1 fruit fly cellular context compared by ENCODE assay signal in genomic region chr3R:14277894-14278522, dm6.
TF ChIP-seq lines count a peak whose summit lies in the region.

No protein-coding gene starts in this region.

TF ChIP-seq in whole organism, embryonic, 481 proteins besides CTCF, POLR2A, EP300 and RAD21 (continued from another document and continues in another):
- no peak for TF ChIP-seq sima (GFP tag; optimal IDR thresholded peaks at IDR 0.05; lab: Kevin White, UChicago)
- TF ChIP-seq CG32532 (GFP tag; IDR thresholded peaks at IDR 0.05; lab: Robert Waterston, UW) = peak; percentile 85
- TF ChIP-seq unpg (GFP tag; optimal IDR thresholded peaks at IDR 0.05; lab: Kevin White, UChicago) = no peak
- no peak for TF ChIP-seq C15 (GFP tag; IDR thresholded peaks at IDR 0.05; lab: Robert Waterston, UW)
- TF ChIP-seq CG11093 (GFP tag; IDR thresholded peaks at IDR 0.05; lab: Robert Waterston, UW) = peak; percentile 77
- peak; percentile 91 for TF ChIP-seq lab (GFP tag; optimal IDR thresholded peaks at IDR 0.05; lab: Kevin White, UChicago)
- TF ChIP-seq tio (GFP tag; optimal IDR thresholded peaks at IDR 0.05; lab: Kevin White, UChicago) = no peak
- TF ChIP-seq Sry-β (GFP tag; optimal IDR thresholded peaks at IDR 0.05; lab: Kevin White, UChicago) = no peak
- no peak for TF ChIP-seq CG2889 (GFP tag; IDR thresholded peaks at IDR 0.05; lab: Robert Waterston, UW)
- TF ChIP-seq CG12659 (GFP tag; optimal IDR thresholded peaks at IDR 0.05; lab: Kevin White, UChicago) = peak; percentile 65
- TF ChIP-seq D19B (GFP tag; optimal IDR thresholded peaks at IDR 0.05; lab: Kevin White, UChicago) = no peak
- no peak for TF ChIP-seq Jarid2 (GFP tag; optimal IDR thresholded peaks at IDR 0.05; lab: Kevin White, UChicago)
- TF ChIP-seq Dip2 (GFP tag; IDR thresholded peaks at IDR 0.05; lab: Robert Waterston, UW) = no peak
- TF ChIP-seq HLHmδ (GFP tag; optimal IDR thresholded peaks at IDR 0.05; lab: Kevin White, UChicago) = no peak
- peak; percentile 86 for TF ChIP-seq CG14710 (tag; optimal IDR thresholded peaks at IDR 0.05; lab: Kevin White, UChicago)
- TF ChIP-seq sob (GFP tag; IDR thresholded peaks at IDR 0.05; lab: Robert Waterston, UW) = peak; percentile 84
- no peak for TF ChIP-seq Fer3 (tag; optimal IDR thresholded peaks at IDR 0.05; lab: Kevin White, UChicago)
- TF ChIP-seq CG3726 (GFP tag; IDR thresholded peaks at IDR 0.05; lab: Robert Waterston, UW) = no peak
- no peak for TF ChIP-seq CG15269 (tag; optimal IDR thresholded peaks at IDR 0.05; lab: Kevin White, UChicago)
- peak; percentile 93 for TF ChIP-seq CG4404 (GFP tag; IDR thresholded peaks at IDR 0.05; lab: Robert Waterston, UW)
- TF ChIP-seq CG3281 (GFP tag; optimal IDR thresholded peaks at IDR 0.05; lab: Kevin White, UChicago) = no peak
- TF ChIP-seq CG1832 (GFP tag; optimal IDR thresholded peaks at IDR 0.05; lab: Kevin White, UChicago) = peak; percentile 2
- no peak for TF ChIP-seq rib (GFP tag; IDR thresholded peaks at IDR 0.05; lab: Robert Waterston, UW)
- TF ChIP-seq chif (GFP tag; optimal IDR thresholded peaks at IDR 0.05; lab: Kevin White, UChicago) = peak; percentile 18 to 40
- TF ChIP-seq ro (GFP tag; IDR thresholded peaks at IDR 0.05; lab: Robert Waterston, UW) = 0 out of 2 replicates have a peak, but pooled peaks have one; percentile 12
- TF ChIP-seq CG15011 (GFP tag; optimal IDR thresholded peaks at IDR 0.05; lab: Kevin White, UChicago) = peak; percentile 66
- no peak for TF ChIP-seq CG7987 (GFP tag; optimal IDR thresholded peaks at IDR 0.05; lab: Kevin White, UChicago)
- peak; percentile 67 for TF ChIP-seq Rfx (GFP tag; IDR thresholded peaks at IDR 0.05; lab: Robert Waterston, UW)
- TF ChIP-seq mld (GFP tag; IDR thresholded peaks at IDR 0.05; lab: Robert Waterston, UW; ENCODE audit: partially characterized antibody) = no peak
- TF ChIP-seq E2f1 (GFP tag; IDR thresholded peaks at IDR 0.05; lab: Robert Waterston, UW) = peak; percentile 71
- no peak for TF ChIP-seq lov (optimal IDR thresholded peaks at IDR 0.05; lab: Kevin White, UChicago)
- peak; percentile 64; the same call in 1 of the 3 replicates for TF ChIP-seq lov (GFP tag; IDR thresholded peaks at IDR 0.05; lab: Robert Waterston, UW)
- TF ChIP-seq CG17612 (GFP tag; IDR thresholded peaks at IDR 0.05; lab: Robert Waterston, UW) = 0 out of 2 replicates have a peak, but pooled peaks have one; percentile 40
- no peak for TF ChIP-seq btn (GFP tag; optimal IDR thresholded peaks at IDR 0.05; lab: Kevin White, UChicago)
- TF ChIP-seq Dek (tag; optimal IDR thresholded peaks at IDR 0.05; lab: Kevin White, UChicago) = peak; percentile 67
- TF ChIP-seq CG14965 (GFP tag; optimal IDR thresholded peaks at IDR 0.05; lab: Kevin White, UChicago; ENCODE audit: borderline replicate concordance) = no peak
- TF ChIP-seq CG8359 (GFP tag; optimal IDR thresholded peaks at IDR 0.05; lab: Kevin White, UChicago; ENCODE audit: borderline replicate concordance) = peak; percentile 57
- TF ChIP-seq CG2875 (GFP tag; optimal IDR thresholded peaks at IDR 0.05; lab: Kevin White, UChicago) = peak; percentile 61
- TF ChIP-seq CG3065 (GFP tag; optimal IDR thresholded peaks at IDR 0.05; lab: Kevin White, UChicago) = peak; percentile 50
- TF ChIP-seq Rx (GFP tag; IDR thresholded peaks at IDR 0.05; lab: Robert Waterston, UW) = 0 out of 2 replicates have a peak, but pooled peaks have one; percentile 6
- TF ChIP-seq chm (GFP tag; IDR thresholded peaks at IDR 0.05; lab: Robert Waterston, UW) = peak; percentile 83
- TF ChIP-seq CG16815 (GFP tag; optimal IDR thresholded peaks at IDR 0.05; lab: Kevin White, UChicago) = peak; percentile 82
- TF ChIP-seq Ssrp (tag; optimal IDR thresholded peaks at IDR 0.05; lab: Kevin White, UChicago) = peak; percentile 35
- TF ChIP-seq CG14441 (GFP tag; IDR thresholded peaks at IDR 0.05; lab: Robert Waterston, UW) = peak; percentile 69
- TF ChIP-seq Max (GFP tag; optimal IDR thresholded peaks at IDR 0.05; lab: Kevin White, UChicago) = peak; percentile 60
- peak in 1 of 2 experiments; percentile 36 for TF ChIP-seq eve (GFP tag; optimal IDR thresholded peaks at IDR 0.05; lab: Kevin White, UChicago)
- no peak for TF ChIP-seq CG7786 (GFP tag; optimal IDR thresholded peaks at IDR 0.05; lab: Kevin White, UChicago)
- peak; percentile 74 for TF ChIP-seq CG9215 (GFP tag; IDR thresholded peaks at IDR 0.05; lab: Robert Waterston, UW)
- peak; percentile 38 for TF ChIP-seq YL-1 (GFP tag; optimal IDR thresholded peaks at IDR 0.05; lab: Kevin White, UChicago)
- TF ChIP-seq CG3407 (GFP tag; optimal IDR thresholded peaks at IDR 0.05; lab: Kevin White, UChicago) = no peak
- TF ChIP-seq Asciz (GFP tag; optimal IDR thresholded peaks at IDR 0.05; lab: Kevin White, UChicago) = no peak
- TF ChIP-seq prd (optimal IDR thresholded peaks at IDR 0.05; lab: Kevin White, UChicago) = no peak
- peak; percentile 95 for TF ChIP-seq prd (GFP tag; IDR thresholded peaks at IDR 0.05; lab: Robert Waterston, UW)
- no peak for TF ChIP-seq CG33213 (GFP tag; optimal IDR thresholded peaks at IDR 0.05; lab: Kevin White, UChicago)
- peak; percentile 68 for TF ChIP-seq Awh (GFP tag; IDR thresholded peaks at IDR 0.05; lab: Robert Waterston, UW)
- peak; percentile 91 for TF ChIP-seq CG7556 (GFP tag; optimal IDR thresholded peaks at IDR 0.05; lab: Kevin White, UChicago)
- TF ChIP-seq pzg (GFP tag; optimal IDR thresholded peaks at IDR 0.05; lab: Kevin White, UChicago) = no peak
- no peak for TF ChIP-seq CG4282 (GFP tag; optimal IDR thresholded peaks at IDR 0.05; lab: Kevin White, UChicago)
- TF ChIP-seq maf-S (GFP tag; optimal IDR thresholded peaks at IDR 0.05; lab: Kevin White, UChicago) = no peak
- TF ChIP-seq fd64A (GFP tag; optimal IDR thresholded peaks at IDR 0.05; lab: Kevin White, UChicago) = no peak
- TF ChIP-seq Ptx1 (GFP tag; IDR thresholded peaks at IDR 0.05; lab: Robert Waterston, UW) = peak; percentile 77
- TF ChIP-seq Kr (GFP tag; optimal IDR thresholded peaks at IDR 0.05; lab: Kevin White, UChicago) = peak; percentile 79
- TF ChIP-seq CG9797 (GFP tag; optimal IDR thresholded peaks at IDR 0.05; lab: Kevin White, UChicago) = peak; percentile 3
- TF ChIP-seq seq (GFP tag; IDR thresholded peaks at IDR 0.05; lab: Robert Waterston, UW) = peak; percentile 77
- peak; percentile 41 for TF ChIP-seq run (tag; optimal IDR thresholded peaks at IDR 0.05; lab: Kevin White, UChicago)
- peak; percentile 80 for TF ChIP-seq H15 (GFP tag; IDR thresholded peaks at IDR 0.05; lab: Robert Waterston, UW)
- TF ChIP-seq Doc2 (GFP tag; IDR thresholded peaks at IDR 0.05; lab: Robert Waterston, UW) = no peak
- peak; percentile 93 for TF ChIP-seq CG10979 (tag; optimal IDR thresholded peaks at IDR 0.05; lab: Kevin White, UChicago)
- no peak for TF ChIP-seq exex (tag; optimal IDR thresholded peaks at IDR 0.05; lab: Kevin White, UChicago)
- peak; percentile 32 for TF ChIP-seq ems (GFP tag; optimal IDR thresholded peaks at IDR 0.05; lab: Kevin White, UChicago)
- peak; percentile 68 for TF ChIP-seq gsb (GFP tag; IDR thresholded peaks at IDR 0.05; lab: Robert Waterston, UW)
- TF ChIP-seq dmrt11E (tag; optimal IDR thresholded peaks at IDR 0.05; lab: Kevin White, UChicago) = peak; percentile 91
- peak; percentile 81 for TF ChIP-seq phol (tag; optimal IDR thresholded peaks at IDR 0.05; lab: Kevin White, UChicago)
- no peak for TF ChIP-seq Hr78 (GFP tag; optimal IDR thresholded peaks at IDR 0.05; lab: Kevin White, UChicago)
- TF ChIP-seq NC2α (GFP tag; optimal IDR thresholded peaks at IDR 0.05; lab: Kevin White, UChicago) = no peak
- TF ChIP-seq ab (GFP tag; optimal IDR thresholded peaks at IDR 0.05; lab: Kevin White, UChicago) = no peak
- peak; percentile 47 for TF ChIP-seq CG5245 (GFP tag; optimal IDR thresholded peaks at IDR 0.05; lab: Kevin White, UChicago)
- TF ChIP-seq CG34422 (GFP tag; IDR thresholded peaks at IDR 0.05; lab: Robert Waterston, UW) = peak; percentile 74; the same call in 2 of the 3 replicates
- TF ChIP-seq H2.0 (GFP tag; IDR thresholded peaks at IDR 0.05; lab: Robert Waterston, UW) = peak; percentile 81
- peak; percentile 81 for TF ChIP-seq onecut (GFP tag; IDR thresholded peaks at IDR 0.05; lab: Robert Waterston, UW)
- 0 out of 2 replicates have a peak, but pooled peaks have one; percentile 50 for TF ChIP-seq sens-2 (GFP tag; IDR thresholded peaks at IDR 0.05; lab: Robert Waterston, UW)
- TF ChIP-seq dan (GFP tag; IDR thresholded peaks at IDR 0.05; lab: Robert Waterston, UW) = peak; percentile 43; the same call in 1 of the 2 replicates
- TF ChIP-seq zfh2 (GFP tag; optimal IDR thresholded peaks at IDR 0.05; lab: Kevin White, UChicago) = peak; percentile 9
- TF ChIP-seq nmo (GFP tag; optimal IDR thresholded peaks at IDR 0.05; lab: Kevin White, UChicago) = peak; percentile 75
- TF ChIP-seq CG17361 (GFP tag; IDR thresholded peaks at IDR 0.05; lab: Robert Waterston, UW) = peak; percentile 87
- TF ChIP-seq CG11695 (GFP tag; IDR thresholded peaks at IDR 0.05; lab: Robert Waterston, UW) = peak; percentile 89
- TF ChIP-seq crc (GFP tag; optimal IDR thresholded peaks at IDR 0.05; lab: Kevin White, UChicago) = no peak
- TF ChIP-seq Optix (GFP tag; IDR thresholded peaks at IDR 0.05; lab: Robert Waterston, UW) = peak; percentile 54; the same call in 2 of the 3 replicates
- TF ChIP-seq CG8388 (GFP tag; optimal IDR thresholded peaks at IDR 0.05; lab: Kevin White, UChicago) = peak; percentile 72
- TF ChIP-seq jumu (GFP tag; optimal IDR thresholded peaks at IDR 0.05; lab: Kevin White, UChicago) = no peak
- TF ChIP-seq Hr51 (GFP tag; optimal IDR thresholded peaks at IDR 0.05; lab: Kevin White, UChicago) = peak in 1 of 2 experiments; percentile 79
- TF ChIP-seq D (optimal IDR thresholded peaks at IDR 0.05; lab: Kevin White, UChicago) = no peak
- TF ChIP-seq D (GFP tag; optimal IDR thresholded peaks at IDR 0.05; lab: Kevin White, UChicago) = peak; percentile 82
- no peak for TF ChIP-seq Vsx1 (GFP tag; optimal IDR thresholded peaks at IDR 0.05; lab: Kevin White, UChicago)
- TF ChIP-seq pho (GFP tag; optimal IDR thresholded peaks at IDR 0.05; lab: Kevin White, UChicago) = peak; percentile 9
- TF ChIP-seq amos (GFP tag; IDR thresholded peaks at IDR 0.05; lab: Robert Waterston, UW; ENCODE audit: partially characterized antibody) = no peak
- peak; percentile 91 for TF ChIP-seq CG6689 (GFP tag; IDR thresholded peaks at IDR 0.05; lab: Robert Waterston, UW)
- TF ChIP-seq gcm2 (GFP tag; optimal IDR thresholded peaks at IDR 0.05; lab: Kevin White, UChicago) = peak; percentile 18
- peak; percentile 79 for TF ChIP-seq trem (tag; optimal IDR thresholded peaks at IDR 0.05; lab: Kevin White, UChicago)
- TF ChIP-seq CG6791 (GFP tag; IDR thresholded peaks at IDR 0.05; lab: Robert Waterston, UW; ENCODE audit: partially characterized antibody) = no peak
- peak; percentile 56 for TF ChIP-seq crol (GFP tag; IDR thresholded peaks at IDR 0.05; lab: Robert Waterston, UW)
- no peak for TF ChIP-seq abd-A (tag; optimal IDR thresholded peaks at IDR 0.05; lab: Kevin White, UChicago)
- no peak for TF ChIP-seq sug (tag; optimal IDR thresholded peaks at IDR 0.05; lab: Kevin White, UChicago)
- TF ChIP-seq HmgZ (tag; optimal IDR thresholded peaks at IDR 0.05; lab: Kevin White, UChicago) = peak; percentile 64
- peak; percentile 43 for TF ChIP-seq kah (GFP tag; optimal IDR thresholded peaks at IDR 0.05; lab: Kevin White, UChicago)
- peak; percentile 63 for TF ChIP-seq E2f2 (GFP tag; IDR thresholded peaks at IDR 0.05; lab: Robert Waterston, UW)
- TF ChIP-seq unc-4 (GFP tag; IDR thresholded peaks at IDR 0.05; lab: Robert Waterston, UW; ENCODE audit: partially characterized antibody) = no peak
- TF ChIP-seq CG15696 (tag; optimal IDR thresholded peaks at IDR 0.05; lab: Kevin White, UChicago) = peak; percentile 95
- TF ChIP-seq klu (GFP tag; IDR thresholded peaks at IDR 0.05; lab: Robert Waterston, UW) = peak; percentile 45; the same call in 1 of the 2 replicates
- no peak for TF ChIP-seq yki (optimal IDR thresholded peaks at IDR 0.05; lab: Kevin White, UChicago)
- peak; percentile 90 for TF ChIP-seq Hand (GFP tag; optimal IDR thresholded peaks at IDR 0.05; lab: Kevin White, UChicago)
- no peak for TF ChIP-seq lilli (GFP tag; optimal IDR thresholded peaks at IDR 0.05; lab: Kevin White, UChicago)
- no peak for TF ChIP-seq cg (GFP tag; optimal IDR thresholded peaks at IDR 0.05; lab: Kevin White, UChicago)
- peak; percentile 53 for TF ChIP-seq ewg (GFP tag; optimal IDR thresholded peaks at IDR 0.05; lab: Kevin White, UChicago)
- TF ChIP-seq NFAT (GFP tag; IDR thresholded peaks at IDR 0.05; lab: Robert Waterston, UW) = peak; percentile 40; the same call in 1 of the 2 replicates
- TF ChIP-seq CkIIα-i1 (GFP tag; IDR thresholded peaks at IDR 0.05; lab: Robert Waterston, UW) = no peak
- peak; percentile 31 for TF ChIP-seq CG3838 (GFP tag; optimal IDR thresholded peaks at IDR 0.05; lab: Kevin White, UChicago)
- peak; percentile 96 for TF ChIP-seq ac (GFP tag; optimal IDR thresholded peaks at IDR 0.05; lab: Kevin White, UChicago)
- peak; percentile 67 for TF ChIP-seq Nf-YB (GFP tag; optimal IDR thresholded peaks at IDR 0.05; lab: Kevin White, UChicago)
- peak; percentile 97 for TF ChIP-seq Drgx (GFP tag; IDR thresholded peaks at IDR 0.05; lab: Robert Waterston, UW)
- peak; percentile 92 for TF ChIP-seq Ets65A (GFP tag; lab: Kevin White, UChicago)
- TF ChIP-seq slp2 (GFP tag; optimal IDR thresholded peaks at IDR 0.05; lab: Kevin White, UChicago) = no peak
- TF ChIP-seq ttk (GFP tag; IDR thresholded peaks at IDR 0.05; lab: Robert Waterston, UW) = peak; percentile 61
- no peak for TF ChIP-seq gfzf (GFP tag; optimal IDR thresholded peaks at IDR 0.05; lab: Kevin White, UChicago)
- no peak for TF ChIP-seq HLH4C (GFP tag; IDR thresholded peaks at IDR 0.05; lab: Robert Waterston, UW; ENCODE audit: partially characterized antibody)
- no peak for TF ChIP-seq CG10147 (GFP tag; optimal IDR thresholded peaks at IDR 0.05; lab: Kevin White, UChicago)
- TF ChIP-seq knrl (GFP tag; IDR thresholded peaks at IDR 0.05; lab: Robert Waterston, UW; ENCODE audit: partially characterized antibody) = no peak
- TF ChIP-seq wor (GFP tag; IDR thresholded peaks at IDR 0.05; lab: Robert Waterston, UW) = no peak
- TF ChIP-seq lmd (GFP tag; IDR thresholded peaks at IDR 0.05; lab: Robert Waterston, UW) = peak; percentile 74; the same call in 1 of the 2 replicates
- peak; percentile 95 for TF ChIP-seq zen (tag; optimal IDR thresholded peaks at IDR 0.05; lab: Kevin White, UChicago)
- TF ChIP-seq BEAF-32 (GFP tag; optimal IDR thresholded peaks at IDR 0.05; lab: Kevin White, UChicago) = no peak
- TF ChIP-seq org-1 (GFP tag; optimal IDR thresholded peaks at IDR 0.05; lab: Kevin White, UChicago) = peak; percentile 65
- TF ChIP-seq CG17829 (tag; optimal IDR thresholded peaks at IDR 0.05; lab: Kevin White, UChicago) = peak; percentile 91
